Fruit fly (Drosophila melanogaster) whole organism, embryonic: Measurements from ENCODE around the gene ND-B17.

Experiments used
- Blimp-1 ChIP-seq: fragments of 200-800 bp; sonication (Bioruptor generic); optimal IDR thresholded peaks from 3 replicates; lab custom pipeline; 2018; ENCODE audit warnings: missing biosample characterization, missing genetic modification characterization, mild to moderate bottlenecking, moderate library complexity, missing genetic modification reagents
- CG10979 ChIP-seq: fragments of 200-800 bp; sonication (Bioruptor generic); optimal IDR thresholded peaks from 2 replicates; lab custom pipeline; 2018; ENCODE audit warnings: missing biosample characterization, mild to moderate bottlenecking, missing genetic modification characterization, moderate library complexity
- CG12659 ChIP-seq: fragments of 200-800 bp; sonication (Bioruptor generic); optimal IDR thresholded peaks from 3 replicates; lab custom pipeline; 2017; ENCODE audit warnings: mild to moderate bottlenecking, missing biosample characterization, missing genetic modification reagents, missing genetic modification characterization
- CG12942 ChIP-seq: fragments of 200-800 bp; sonication (Bioruptor generic); optimal IDR thresholded peaks from 3 replicates; lab custom pipeline; 2016; ENCODE audit warnings: missing biosample characterization, missing genetic modification characterization
- CG13424 ChIP-seq: fragments of 200-800 bp; sonication (Bioruptor generic); optimal IDR thresholded peaks from 2 replicates; lab custom pipeline; 2019; ENCODE audit warnings: missing biosample characterization, mild to moderate bottlenecking, missing genetic modification characterization, moderate library complexity
- CG2875 ChIP-seq: fragments of 200-800 bp; sonication (Bioruptor generic); optimal IDR thresholded peaks from 2 replicates; lab custom pipeline; 2017; ENCODE audit warnings: missing biosample characterization, mild to moderate bottlenecking, missing genetic modification characterization, missing genetic modification reagents
- CG2889 ChIP-seq: fragments of 200-800 bp; sonication (Bioruptor generic); IDR thresholded peaks from 3 replicates; pipeline ENCODE4 v1.3.6; 2022; ENCODE audit warnings: missing biosample characterization, missing genetic modification characterization
- CG31224 ChIP-seq: fragments of 200-800 bp; sonication (Bioruptor generic); IDR thresholded peaks from 2 replicates; pipeline ENCODE4 v1.3.6; 2022; ENCODE audit warnings: missing biosample characterization, missing genetic modification characterization
- CG31441 ChIP-seq: fragments of 200-800 bp; sonication (Bioruptor generic); IDR thresholded peaks from 2 replicates; pipeline ENCODE4 v1.3.6; 2022; ENCODE audit warnings: missing biosample characterization, missing genetic modification characterization
- CG3281 ChIP-seq: fragments of 200-800 bp; sonication (Bioruptor generic); optimal IDR thresholded peaks from 3 replicates; lab custom pipeline; 2017; ENCODE audit warnings: missing biosample characterization, mild to moderate bottlenecking, missing genetic modification characterization
- CG4282 ChIP-seq: fragments of 200-800 bp; sonication (Bioruptor generic); optimal IDR thresholded peaks from 2 replicates; lab custom pipeline; 2016; ENCODE audit warnings: missing biosample characterization, missing genetic modification characterization
- CG6272 ChIP-seq: fragments of 200-800 bp; sonication (Bioruptor generic); IDR thresholded peaks from 2 replicates; pipeline ENCODE4 v1.3.6; 2022; ENCODE audit warnings: missing biosample characterization, missing genetic modification characterization
- CG7357 ChIP-seq: fragments of 200-800 bp; sonication (Bioruptor generic); IDR thresholded peaks from 3 replicates; pipeline ENCODE4 v1.3.6; 2022; ENCODE audit warnings: missing biosample characterization, missing genetic modification characterization
- CG8765 ChIP-seq: fragments of 200-800 bp; sonication (Bioruptor generic); IDR thresholded peaks from 2 replicates; pipeline ENCODE4 v1.3.6; 2022; ENCODE audit warnings: missing biosample characterization, missing genetic modification characterization
- CG8944 ChIP-seq: fragments of 200-800 bp; sonication (Bioruptor generic); optimal IDR thresholded peaks from 3 replicates; lab custom pipeline; 2016; ENCODE audit warnings: missing biosample characterization, missing genetic modification characterization
- CG9727 ChIP-seq: fragments of 200-800 bp; sonication (Bioruptor generic); optimal IDR thresholded peaks from 3 replicates; lab custom pipeline; 2017; ENCODE audit warnings: missing biosample characterization, mild to moderate bottlenecking, missing genetic modification characterization
- D ChIP-seq, 2 experiments: fragments of 200-800 bp in 1 of 2; fragments of >200 bp in 1 of 2; sonication (Bioruptor generic) in 1 of 2; optimal IDR thresholded peaks; 2 replicates in 1 of 2; 3 replicates in 1 of 2; lab custom pipeline; 2017; ENCODE audit warnings: mild to moderate bottlenecking in 1 of 2, missing biosample characterization in 1 of 2, missing genetic modification characterization in 1 of 2, missing genetic modification reagents in 1 of 2
- Dad ChIP-seq: fragments of 200-800 bp; sonication (Bioruptor generic); optimal IDR thresholded peaks from 3 replicates; lab custom pipeline; 2016; ENCODE audit warnings: missing biosample characterization, missing genetic modification characterization
- Dbx ChIP-seq: fragments of 200-800 bp; sonication (Bioruptor generic); IDR thresholded peaks from 3 replicates; pipeline ENCODE4 v1.3.6; 2022; ENCODE audit warnings: missing biosample characterization, missing genetic modification characterization
- Eip74EF ChIP-seq, 2 experiments: fragments of 200-800 bp in 1 of 2; fragments of >200 bp in 1 of 2; sonication (Bioruptor generic) in 1 of 2; optimal IDR thresholded peaks; 2 replicates each; lab custom pipeline; 2017 to 2019; ENCODE audit warnings: missing biosample characterization in 2 of 2, missing genetic modification characterization in 2 of 2, mild to moderate bottlenecking in 1 of 2, moderate library complexity in 1 of 2
- Hmr ChIP-seq: fragments of 200-800 bp; sonication (Bioruptor generic); optimal IDR thresholded peaks from 3 replicates; lab custom pipeline; 2017; ENCODE audit warnings: mild to moderate bottlenecking, missing biosample characterization, missing genetic modification reagents, missing genetic modification characterization
- Jarid2 ChIP-seq: fragments of 200-800 bp; sonication (Bioruptor generic); optimal IDR thresholded peaks from 3 replicates; lab custom pipeline; 2017; ENCODE audit warnings: mild to moderate bottlenecking, missing biosample characterization, missing genetic modification reagents, missing genetic modification characterization
- Lim3 ChIP-seq: fragments of 200-800 bp; sonication (Bioruptor generic); IDR thresholded peaks from 2 replicates; pipeline ENCODE4 v1.3.6; 2022; ENCODE audit warnings: missing biosample characterization, missing genetic modification characterization
- Mes4 ChIP-seq: fragments of 200-800 bp; sonication (Bioruptor generic); optimal IDR thresholded peaks from 2 replicates; lab custom pipeline; 2016; ENCODE audit warnings: missing biosample characterization, missing genetic modification characterization
- Myb ChIP-seq: fragments of 200-800 bp; sonication (Bioruptor generic); optimal IDR thresholded peaks from 2 replicates; lab custom pipeline; 2016; ENCODE audit warnings: missing biosample characterization, missing genetic modification characterization
- Nf-YB ChIP-seq: fragments of 200-800 bp; sonication (Bioruptor generic); optimal IDR thresholded peaks from 3 replicates; lab custom pipeline; 2019; ENCODE audit warnings: missing biosample characterization, mild to moderate bottlenecking, missing genetic modification characterization, moderate library complexity
- Oaz ChIP-seq: fragments of 200-800 bp; sonication (Bioruptor generic); IDR thresholded peaks from 2 replicates; pipeline ENCODE4 v1.3.6; 2022; ENCODE audit warnings: missing biosample characterization, missing genetic modification characterization
- Oli ChIP-seq: fragments of 200-800 bp; sonication (Bioruptor generic); optimal IDR thresholded peaks from 2 replicates; lab custom pipeline; 2018; ENCODE audit warnings: missing biosample characterization, mild to moderate bottlenecking, missing genetic modification characterization, moderate library complexity
- Xbp1 ChIP-seq: fragments of 200-800 bp; sonication (Bioruptor generic); optimal IDR thresholded peaks from 3 replicates; lab custom pipeline; 2016; ENCODE audit warnings: missing biosample characterization, mild to moderate bottlenecking, missing genetic modification characterization
- amos ChIP-seq: fragments of 200-800 bp; sonication (Bioruptor generic); IDR thresholded peaks from 2 replicates; pipeline ENCODE4 v1.3.6; 2022; ENCODE audit warnings: missing biosample characterization, missing genetic modification characterization; ENCODE audit not compliant: partially characterized antibody
- ase ChIP-seq: fragments of 200-800 bp; sonication (Bioruptor generic); IDR thresholded peaks from 3 replicates; pipeline ENCODE4 v1.3.6; 2022; ENCODE audit warnings: missing biosample characterization, missing genetic modification characterization
- chn ChIP-seq: fragments of 200-800 bp; sonication (Bioruptor generic); optimal IDR thresholded peaks from 2 replicates; lab custom pipeline; 2016; ENCODE audit warnings: missing biosample characterization, missing genetic modification characterization
- ftz-f1 ChIP-seq: fragments of 200-800 bp; sonication (Bioruptor generic); optimal IDR thresholded peaks from 2 replicates; lab custom pipeline; 2016; ENCODE audit warnings: missing biosample characterization, missing genetic modification characterization
- kni ChIP-seq: fragments of 200-800 bp; sonication (Bioruptor generic); optimal IDR thresholded peaks from 3 replicates; lab custom pipeline; 2017; ENCODE audit warnings: mild to moderate bottlenecking, missing biosample characterization, missing genetic modification reagents, missing genetic modification characterization
- knrl ChIP-seq: fragments of 200-800 bp; sonication (Bioruptor generic); IDR thresholded peaks from 3 replicates; pipeline ENCODE4 v1.3.6; 2022; ENCODE audit warnings: missing biosample characterization, missing genetic modification characterization; ENCODE audit not compliant: partially characterized antibody
- lbe ChIP-seq: fragments of 200-800 bp; sonication (Bioruptor generic); optimal IDR thresholded peaks from 2 replicates; lab custom pipeline; 2016; ENCODE audit warnings: missing biosample characterization, mild to moderate bottlenecking, missing genetic modification characterization
- lov ChIP-seq, 2 experiments: fragments of 200-800 bp in 1 of 2; fragments of >200 bp in 1 of 2; sonication (Bioruptor generic) in 1 of 2; IDR thresholded peaks in 1 of 2; optimal IDR thresholded peaks in 1 of 2; 2 replicates in 1 of 2; 3 replicates in 1 of 2; pipeline versions ENCODE4 v1.3.6 to Lab custom; 2017 to 2022; ENCODE audit warnings: missing biosample characterization in 1 of 2, missing genetic modification characterization in 1 of 2
- nom ChIP-seq: fragments of 200-800 bp; sonication (Bioruptor generic); optimal IDR thresholded peaks from 2 replicates; lab custom pipeline; 2017; ENCODE audit warnings: missing biosample characterization, missing genetic modification characterization, mild to moderate bottlenecking, moderate library complexity, missing genetic modification reagents
- otp ChIP-seq: fragments of 200-800 bp; sonication (Bioruptor generic); IDR thresholded peaks from 3 replicates; pipeline ENCODE4, ENCODE4 v1.3.6; 2022; ENCODE audit warnings: missing biosample characterization, missing genetic modification characterization
- pho ChIP-seq: fragments of 200-800 bp; sonication (Bioruptor generic); optimal IDR thresholded peaks from 2 replicates; lab custom pipeline; 2016; ENCODE audit warnings: missing biosample characterization, missing genetic modification characterization
- run ChIP-seq: fragments of 200-800 bp; sonication (Bioruptor generic); optimal IDR thresholded peaks from 3 replicates; lab custom pipeline; 2018; ENCODE audit warnings: missing biosample characterization, mild to moderate bottlenecking, missing genetic modification characterization
- sens ChIP-seq: fragments of 200-800 bp; sonication (Bioruptor generic); peaks from one replicate; lab custom pipeline; 2016; ENCODE audit warnings: missing biosample characterization, missing genetic modification characterization
- sens-2 ChIP-seq: fragments of 200-800 bp; sonication (Bioruptor generic); IDR thresholded peaks from 2 replicates; pipeline ENCODE4 v1.3.6; 2022; ENCODE audit warnings: missing biosample characterization, missing genetic modification characterization
- so ChIP-seq: fragments of 200-800 bp; sonication (Bioruptor generic); IDR thresholded peaks from 3 replicates; pipeline ENCODE4 v1.3.6; 2022; ENCODE audit warnings: missing biosample characterization, missing genetic modification characterization
- tna ChIP-seq: fragments of 200-800 bp; sonication (Bioruptor generic); IDR thresholded peaks from 2 replicates; pipeline ENCODE4 v1.3.6; 2022; ENCODE audit warnings: missing biosample characterization, missing genetic modification characterization; ENCODE audit not compliant: partially characterized antibody
- twi ChIP-seq: fragments of 200-800 bp; optimal IDR thresholded peaks from 2 replicates; lab custom pipeline; 2019; ENCODE audit warnings: missing biosample characterization, mild to moderate bottlenecking, missing genetic modification characterization, moderate library complexity

Gene ND-B17

DNA sequence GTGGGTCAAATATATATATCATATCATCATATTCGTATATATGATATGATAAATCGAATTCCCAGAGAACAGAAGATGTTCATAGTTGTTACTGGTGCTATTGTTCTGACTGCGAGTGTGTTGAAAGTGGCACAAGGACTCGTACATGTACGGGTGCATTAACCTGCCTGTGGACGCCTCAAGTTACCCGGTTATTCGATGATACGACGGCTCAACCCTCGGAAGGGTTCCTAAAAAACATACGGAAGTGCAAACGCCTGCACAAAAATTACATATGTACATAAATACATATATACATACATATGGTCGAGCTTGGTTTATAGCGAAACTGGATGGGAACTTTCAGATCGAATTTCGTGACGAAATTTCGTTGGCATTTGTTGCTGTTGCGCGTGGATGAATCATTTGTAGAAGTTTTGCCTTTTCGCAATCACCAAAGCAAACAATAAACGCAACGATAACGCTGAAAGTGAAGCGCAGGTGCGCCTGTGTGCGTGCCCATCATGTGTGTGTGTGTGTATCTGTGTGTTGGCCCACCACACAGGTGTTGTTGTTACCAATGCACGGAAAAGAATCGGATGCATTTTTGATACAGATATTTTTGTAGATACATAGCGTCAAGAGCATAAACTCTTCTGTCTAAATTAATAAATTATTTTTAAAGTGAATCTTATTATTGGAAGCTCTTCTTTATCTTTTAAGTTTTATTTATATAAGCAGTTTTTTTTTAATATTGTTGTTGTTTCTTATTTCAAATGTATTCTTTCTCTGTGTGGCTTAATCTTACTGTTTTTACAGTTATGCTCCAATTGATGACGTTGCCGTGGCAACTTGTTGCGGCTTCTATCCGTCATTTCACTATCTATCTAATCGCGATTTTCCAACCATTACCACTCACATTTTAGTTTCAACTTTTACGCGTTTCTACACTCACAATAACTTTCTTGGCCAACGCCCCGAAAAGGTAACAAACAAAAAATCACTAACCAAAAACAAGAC, 10.8 kb upstream of the ND-B17 start (continued):
- peak; percentile 65 for TF ChIP-seq Xbp1
- 0 out of 2 replicates have a peak, but pooled peaks have one; percentile 42 for TF ChIP-seq Lim3
- TF ChIP-seq tna, result no peak
- TF ChIP-seq otp (GFP tag; lab: Robert Waterston, UW), result peak; percentile 57; the same call in 1 of the 3 replicates
- no peak for TF ChIP-seq run
- peak; percentile 55 for TF ChIP-seq CG6272 (GFP tag; lab: Robert Waterston, UW)
- TF ChIP-seq so (GFP tag; lab: Robert Waterston, UW), result peak; percentile 79
- peak; percentile 51 for TF ChIP-seq CG3281 (GFP tag; lab: Kevin White, UChicago)
- peak; percentile 65 for TF ChIP-seq CG12659 (GFP tag; lab: Kevin White, UChicago)
- no peak for TF ChIP-seq CG4282 (GFP tag; lab: Kevin White, UChicago)
- TF ChIP-seq ftz-f1 (GFP tag; lab: Kevin White, UChicago), result no peak
- TF ChIP-seq Oaz (GFP tag; lab: Robert Waterston, UW), result 0 out of 2 replicates have a peak, but pooled peaks have one; percentile 48
- TF ChIP-seq CG31224, result 0 out of 2 replicates have a peak, but pooled peaks have one; percentile 19
- no peak for TF ChIP-seq amos (GFP tag; lab: Robert Waterston, UW)
- peak; percentile 58; the same call in 1 of the 3 replicates for TF ChIP-seq CG2889 (GFP tag; lab: Robert Waterston, UW)
- TF ChIP-seq CG13424, result peak; percentile 86
- peak; percentile 80 for TF ChIP-seq CG9727 (GFP tag; lab: Kevin White, UChicago)
- TF ChIP-seq Dad (GFP tag; lab: Kevin White, UChicago), result peak; percentile 20
- TF ChIP-seq D (optimal IDR thresholded peaks at IDR 0.05; lab: Kevin White, UChicago), result no peak
- peak; percentile 72 for TF ChIP-seq D (GFP tag; optimal IDR thresholded peaks at IDR 0.05; lab: Kevin White, UChicago)
- no peak for TF ChIP-seq lov (optimal IDR thresholded peaks at IDR 0.05; lab: Kevin White, UChicago)
- TF ChIP-seq lov (GFP tag; IDR thresholded peaks at IDR 0.05; lab: Robert Waterston, UW), result peak; percentile 60; the same call in 1 of the 3 replicates
- peak; percentile 54 for TF ChIP-seq Nf-YB (GFP tag; lab: Kevin White, UChicago)
- TF ChIP-seq lbe (GFP tag; lab: Kevin White, UChicago), result peak; percentile 80
- TF ChIP-seq kni (GFP tag; lab: Kevin White, UChicago), result peak; percentile 81
- TF ChIP-seq Oli (tag; lab: Kevin White, UChicago), result peak; percentile 79
- TF ChIP-seq CG8765, result peak; percentile 58
- peak; percentile 51; the same call in 1 of the 3 replicates for TF ChIP-seq Dbx
- peak; percentile 70 for TF ChIP-seq ase (GFP tag; lab: Robert Waterston, UW)
- TF ChIP-seq sens, result peak; percentile 92
- peak; percentile 19 for TF ChIP-seq Mes4 (GFP tag; lab: Kevin White, UChicago)
- peak in 1 of 2 experiments; percentile 41 for TF ChIP-seq Eip74EF (GFP tag; optimal IDR thresholded peaks at IDR 0.05; lab: Kevin White, UChicago)
- TF ChIP-seq Hmr (GFP tag; lab: Kevin White, UChicago), result peak; percentile 53
- TF ChIP-seq CG2875 (GFP tag; lab: Kevin White, UChicago), result peak; percentile 66
- TF ChIP-seq nom, result no peak
- no peak for TF ChIP-seq knrl (GFP tag; lab: Robert Waterston, UW)
- peak; percentile 56 for TF ChIP-seq twi (tag; lab: Kevin White, UChicago)
- peak; percentile 52; the same call in 1 of the 2 replicates for TF ChIP-seq sens-2 (GFP tag; lab: Robert Waterston, UW)
- TF ChIP-seq pho, result no peak
- peak; percentile 76 for TF ChIP-seq CG10979 (tag; lab: Kevin White, UChicago)
- TF ChIP-seq CG31441 (GFP tag; lab: Robert Waterston, UW), result peak; percentile 87
- TF ChIP-seq Blimp-1 (GFP tag; lab: Kevin White, UChicago), result peak; percentile 81
- peak; percentile 15 for TF ChIP-seq CG8944 (GFP tag; lab: Kevin White, UChicago)
- TF ChIP-seq CG12942 (GFP tag; lab: Kevin White, UChicago), result peak; percentile 21
- peak; percentile 24 for TF ChIP-seq chn
- TF ChIP-seq CG7357 (GFP tag; lab: Robert Waterston, UW), result peak; percentile 37; the same call in 1 of the 3 replicates
- TF ChIP-seq Jarid2 (GFP tag; lab: Kevin White, UChicago), result no peak
- TF ChIP-seq Myb (GFP tag; lab: Kevin White, UChicago), result no peak
